Fruit fly (Drosophila melanogaster) whole organism, embryonic: ENCODE data around the gene CG1983.

Source experiments
- Bgb ChIP-seq: fragments of 200-800 bp; sonication (Bioruptor generic); IDR thresholded peaks from 2 replicates; pipeline ENCODE4 v1.3.6; 2022; ENCODE audit warnings: missing biosample characterization, missing genetic modification characterization; ENCODE audit not compliant: partially characterized antibody
- CG10147 ChIP-seq: fragments of 200-800 bp; sonication (Bioruptor generic); optimal IDR thresholded peaks from 2 replicates; lab custom pipeline; 2019; ENCODE audit warnings: missing biosample characterization, mild to moderate bottlenecking, missing genetic modification characterization, moderate library complexity
- CG10959 ChIP-seq: fragments of 200-800 bp; sonication (Bioruptor generic); IDR thresholded peaks from 2 replicates; pipeline ENCODE4 v1.3.6; 2022; ENCODE audit warnings: missing biosample characterization, missing genetic modification characterization
- CG10979 ChIP-seq: fragments of 200-800 bp; sonication (Bioruptor generic); optimal IDR thresholded peaks from 2 replicates; lab custom pipeline; 2018; ENCODE audit warnings: missing biosample characterization, mild to moderate bottlenecking, missing genetic modification characterization, moderate library complexity
- CG11456 ChIP-seq: fragments of 200-800 bp; sonication (Bioruptor generic); IDR thresholded peaks from 3 replicates; pipeline ENCODE4 v1.3.6; 2022; ENCODE audit warnings: missing biosample characterization, missing genetic modification characterization
- CG11560 ChIP-seq: fragments of 200-800 bp; sonication (Bioruptor generic); IDR thresholded peaks from 3 replicates; pipeline ENCODE4 v1.3.6; 2022; ENCODE audit warnings: missing biosample characterization, missing genetic modification characterization
- CG12391 ChIP-seq: fragments of 200-800 bp; sonication (Bioruptor generic); optimal IDR thresholded peaks from 3 replicates; lab custom pipeline; 2018; ENCODE audit warnings: missing biosample characterization, mild to moderate bottlenecking, missing genetic modification characterization, moderate library complexity
- CG13424 ChIP-seq: fragments of 200-800 bp; sonication (Bioruptor generic); optimal IDR thresholded peaks from 2 replicates; lab custom pipeline; 2019; ENCODE audit warnings: missing biosample characterization, mild to moderate bottlenecking, missing genetic modification characterization, moderate library complexity
- CG14050 ChIP-seq: fragments of 200-800 bp; sonication (Bioruptor generic); IDR thresholded peaks from 3 replicates; pipeline ENCODE4 v1.3.6; 2022; ENCODE audit warnings: missing biosample characterization, missing genetic modification characterization
- CG15011 ChIP-seq: fragments of 200-800 bp; sonication (Bioruptor generic); optimal IDR thresholded peaks from 3 replicates; lab custom pipeline; 2018; ENCODE audit warnings: missing biosample characterization, mild to moderate bottlenecking, missing genetic modification characterization
- CG15696 ChIP-seq: fragments of 200-800 bp; sonication (Bioruptor generic); optimal IDR thresholded peaks from 2 replicates; lab custom pipeline; 2019; ENCODE audit warnings: missing biosample characterization, mild to moderate bottlenecking, missing genetic modification characterization, moderate library complexity
- CG1602 ChIP-seq: fragments of 200-800 bp; sonication (Bioruptor generic); optimal IDR thresholded peaks from 3 replicates; lab custom pipeline; 2016; ENCODE audit warnings: missing biosample characterization, missing genetic modification characterization
- CG16815 ChIP-seq: fragments of 200-800 bp; sonication (Bioruptor generic); optimal IDR thresholded peaks from 3 replicates; lab custom pipeline; 2017; ENCODE audit warnings: missing biosample characterization, mild to moderate bottlenecking, missing genetic modification characterization
- CG4328 ChIP-seq: fragments of 200-800 bp; sonication (Bioruptor generic); optimal IDR thresholded peaks from 3 replicates; lab custom pipeline; 2017; ENCODE audit warnings: missing biosample characterization, missing genetic modification reagents, missing genetic modification characterization
- CG5180 ChIP-seq: fragments of 200-800 bp; sonication (Bioruptor generic); optimal IDR thresholded peaks from 3 replicates; lab custom pipeline; 2017; ENCODE audit warnings: missing biosample characterization, missing genetic modification characterization, mild to moderate bottlenecking, moderate library complexity, missing genetic modification reagents
- CG6654 ChIP-seq: fragments of 200-800 bp; sonication (Bioruptor generic); optimal IDR thresholded peaks from 2 replicates; lab custom pipeline; 2017; ENCODE audit warnings: missing biosample characterization, mild to moderate bottlenecking, missing genetic modification characterization
- CG6813 ChIP-seq: fragments of 200-800 bp; sonication (Bioruptor generic); optimal IDR thresholded peaks from 2 replicates; lab custom pipeline; 2017; ENCODE audit warnings: missing biosample characterization, missing genetic modification characterization, mild to moderate bottlenecking, moderate library complexity, missing genetic modification reagents
- CG7745 ChIP-seq: fragments of 200-800 bp; sonication (Bioruptor generic); optimal IDR thresholded peaks from 2 replicates; lab custom pipeline; 2018; ENCODE audit warnings: missing biosample characterization, mild to moderate bottlenecking, missing genetic modification characterization, moderate library complexity
- CG8924 ChIP-seq: fragments of 200-800 bp; optimal IDR thresholded peaks from 3 replicates; lab custom pipeline; 2019; ENCODE audit warnings: missing biosample characterization, mild to moderate bottlenecking, missing genetic modification characterization, moderate library complexity
- CG9727 ChIP-seq: fragments of 200-800 bp; sonication (Bioruptor generic); optimal IDR thresholded peaks from 3 replicates; lab custom pipeline; 2017; ENCODE audit warnings: missing biosample characterization, mild to moderate bottlenecking, missing genetic modification characterization
- CHES-1-like ChIP-seq: fragments of 200-800 bp; sonication (Bioruptor generic); optimal IDR thresholded peaks from 2 replicates; lab custom pipeline; 2016; ENCODE audit warnings: missing biosample characterization, missing genetic modification characterization
- Camta ChIP-seq: fragments of 200-800 bp; sonication (Bioruptor generic); optimal IDR thresholded peaks from 2 replicates; lab custom pipeline; 2016; ENCODE audit warnings: missing biosample characterization, missing genetic modification characterization
- Deaf1 ChIP-seq: fragments of 200-800 bp; optimal IDR thresholded peaks from 3 replicates; lab custom pipeline; 2019; ENCODE audit warnings: missing biosample characterization, mild to moderate bottlenecking, missing genetic modification characterization, moderate library complexity
- Doc3 ChIP-seq: fragments of 200-800 bp; sonication (Bioruptor generic); IDR thresholded peaks from 3 replicates; pipeline ENCODE4 v1.3.6; 2022; ENCODE audit warnings: missing biosample characterization, missing genetic modification characterization; ENCODE audit not compliant: partially characterized antibody
- Dp ChIP-seq: fragments of 200-800 bp; sonication (Bioruptor generic); optimal IDR thresholded peaks from 2 replicates; lab custom pipeline; 2018; ENCODE audit warnings: missing biosample characterization, mild to moderate bottlenecking, missing genetic modification characterization, moderate library complexity
- Eip74EF ChIP-seq, 2 experiments: fragments of 200-800 bp in 1 of 2; fragments of >200 bp in 1 of 2; sonication (Bioruptor generic) in 1 of 2; optimal IDR thresholded peaks; 2 replicates each; lab custom pipeline; 2017 to 2019; ENCODE audit warnings: missing biosample characterization in 2 of 2, missing genetic modification characterization in 2 of 2, mild to moderate bottlenecking in 1 of 2, moderate library complexity in 1 of 2
- HLH4C ChIP-seq: fragments of 200-800 bp; sonication (Bioruptor generic); IDR thresholded peaks from 3 replicates; pipeline ENCODE4 v1.3.6; 2022; ENCODE audit warnings: missing biosample characterization, missing genetic modification characterization; ENCODE audit not compliant: partially characterized antibody
- MESR4 ChIP-seq: fragments of 200-800 bp; sonication (Bioruptor generic); optimal IDR thresholded peaks from 2 replicates; lab custom pipeline; 2018; ENCODE audit warnings: missing biosample characterization, mild to moderate bottlenecking, missing genetic modification characterization, moderate library complexity
- Meics ChIP-seq: fragments of 200-800 bp; sonication (Bioruptor generic); optimal IDR thresholded peaks from 2 replicates; lab custom pipeline; 2017; ENCODE audit warnings: missing biosample characterization, mild to moderate bottlenecking, missing genetic modification characterization
- Nf-YA ChIP-seq: fragments of 200-800 bp; sonication (Bioruptor generic); IDR thresholded peaks from 2 replicates; pipeline ENCODE4 v1.3.6; 2022; ENCODE audit warnings: missing biosample characterization, missing genetic modification characterization
- Trl ChIP-seq, 3 experiments: fragments of >200 bp in 2 of 3; fragments of 200-800 bp in 1 of 3; sonication (Bioruptor generic) in 1 of 3; optimal IDR thresholded peaks; 2 replicates in 1 of 3; 3 replicates in 2 of 3; lab custom pipeline; 2016 to 2017; ENCODE audit warnings: missing biosample characterization in 1 of 3, missing genetic modification characterization in 1 of 3
- ash1 ChIP-seq: fragments of 200-800 bp; sonication (Bioruptor generic); optimal IDR thresholded peaks from 2 replicates; lab custom pipeline; 2018; ENCODE audit warnings: missing biosample characterization, mild to moderate bottlenecking, missing genetic modification characterization
- chm ChIP-seq: fragments of 200-800 bp; sonication (Bioruptor generic); IDR thresholded peaks from 2 replicates; pipeline ENCODE4 v1.3.6; 2022; ENCODE audit warnings: missing biosample characterization, missing genetic modification characterization
- chn ChIP-seq: fragments of 200-800 bp; sonication (Bioruptor generic); optimal IDR thresholded peaks from 2 replicates; lab custom pipeline; 2016; ENCODE audit warnings: missing biosample characterization, missing genetic modification characterization
- da ChIP-seq: fragments of 200-800 bp; sonication (Bioruptor generic); optimal IDR thresholded peaks from 2 replicates; lab custom pipeline; 2016; ENCODE audit warnings: missing biosample characterization, missing genetic modification characterization
- dpn ChIP-seq, 2 experiments: fragments of 200-800 bp; sonication (Bioruptor generic); optimal IDR thresholded peaks; 3 replicates each; lab custom pipeline; 2016; ENCODE audit warnings: missing biosample characterization in 2 of 2, missing genetic modification characterization in 2 of 2
- exex ChIP-seq: fragments of 200-800 bp; sonication (Bioruptor generic); optimal IDR thresholded peaks from 4 replicates; lab custom pipeline; 2018; ENCODE audit warnings: missing biosample characterization, mild to moderate bottlenecking, missing genetic modification characterization, moderate library complexity
- fd3F ChIP-seq: fragments of 200-800 bp; sonication (Bioruptor generic); optimal IDR thresholded peaks from 2 replicates; lab custom pipeline; 2018; ENCODE audit warnings: missing biosample characterization, mild to moderate bottlenecking, missing genetic modification characterization, moderate library complexity
- gce ChIP-seq: fragments of 200-800 bp; sonication (Bioruptor generic); IDR thresholded peaks from 3 replicates; pipeline ENCODE4 v1.3.6; 2022; ENCODE audit warnings: missing biosample characterization, missing genetic modification characterization
- lab ChIP-seq: fragments of 200-800 bp; sonication (Bioruptor generic); optimal IDR thresholded peaks from 3 replicates; lab custom pipeline; 2017; ENCODE audit warnings: missing biosample characterization, missing genetic modification characterization, mild to moderate bottlenecking, moderate library complexity, missing genetic modification reagents
- luna ChIP-seq: fragments of 200-800 bp; sonication (Bioruptor generic); optimal IDR thresholded peaks from 2 replicates; lab custom pipeline; 2016; ENCODE audit warnings: missing biosample characterization, missing genetic modification characterization
- maf-S ChIP-seq: fragments of 200-800 bp; sonication (Bioruptor generic); optimal IDR thresholded peaks from 2 replicates; lab custom pipeline; 2016; ENCODE audit warnings: missing biosample characterization, missing genetic modification characterization
- onecut ChIP-seq: fragments of 200-800 bp; sonication (Bioruptor generic); IDR thresholded peaks from 2 replicates; pipeline ENCODE4 v1.3.6; 2022; ENCODE audit warnings: missing biosample characterization, missing genetic modification characterization
- sug ChIP-seq: fragments of 200-800 bp; optimal IDR thresholded peaks from 2 replicates; lab custom pipeline; 2019; ENCODE audit warnings: missing biosample characterization, mild to moderate bottlenecking, missing genetic modification characterization, moderate library complexity
- tx ChIP-seq: fragments of 200-800 bp; sonication (Bioruptor generic); optimal IDR thresholded peaks from 2 replicates; lab custom pipeline; 2016; ENCODE audit warnings: missing biosample characterization, missing genetic modification characterization
- zen2 ChIP-seq: fragments of 200-800 bp; sonication (Bioruptor generic); IDR thresholded peaks from 3 replicates; pipeline ENCODE4 v1.3.6; 2022; ENCODE audit warnings: missing biosample characterization, missing genetic modification characterization; ENCODE audit not compliant: partially characterized antibody

CG1983 gene

dm6 chr3R:30170671-30171667 is 6.5 kb downstream of the CG1983 start, which contains the start of gene Rsod (continued):
- TF ChIP-seq CG11456 (peak; percentile 63; the same call in 2 of the 3 replicates), ash1 (GFP tag; lab: Kevin White, UChicago) (no peak), Trl (optimal IDR thresholded peaks at IDR 0.05; lab: Kevin White, UChicago) (peak in 1 of 2 experiments; percentile 8), Trl (GFP tag; optimal IDR thresholded peaks at IDR 0.05; lab: Kevin White, UChicago) (no peak), gce (GFP tag; lab: Robert Waterston, UW) (peak; percentile 82), CG5180 (GFP tag; lab: Kevin White, UChicago) (no peak), CG6654 (GFP tag; lab: Kevin White, UChicago) (no peak), dpn (GFP tag; optimal IDR thresholded peaks at IDR 0.05; lab: Kevin White, UChicago) (peak in 1 of 2 experiments; percentile 61), CG11560 (tag; lab: Robert Waterston, UW) (no peak; the same call in 2 of the 3 replicates), Doc3 (no peak), Bgb (GFP tag; lab: Robert Waterston, UW) (no peak), CG6813 (GFP tag; lab: Kevin White, UChicago) (no peak), luna (GFP tag; lab: Kevin White, UChicago) (no peak), CG10959 (GFP tag; lab: Robert Waterston, UW) (peak; percentile 50; the same call in 1 of the 2 replicates), fd3F (no peak), CG14050 (GFP tag; lab: Robert Waterston, UW) (peak; percentile 52), CG13424 (peak; percentile 56), CG10979 (tag; lab: Kevin White, UChicago) (peak; percentile 68), chm (GFP tag; lab: Robert Waterston, UW) (peak; percentile 42; the same call in 1 of the 2 replicates), CG7745 (tag; lab: Kevin White, UChicago) (no peak), exex (no peak), maf-S (no peak), Camta (no peak), Dp (GFP tag; lab: Kevin White, UChicago) (no peak), CG16815 (peak; percentile 9), MESR4 (no peak), tx (no peak), sug (tag; lab: Kevin White, UChicago) (no peak), Nf-YA (GFP tag; lab: Robert Waterston, UW) (peak; percentile 27; the same call in 1 of the 2 replicates), CG10147 (no peak), onecut (GFP tag; lab: Robert Waterston, UW) (peak; percentile 66), CG8924 (tag; lab: Kevin White, UChicago) (peak; percentile 33), CG4328 (GFP tag; lab: Kevin White, UChicago) (no peak), CG12391 (tag; lab: Kevin White, UChicago) (peak; percentile 54), CG15011 (GFP tag; lab: Kevin White, UChicago) (no peak), CG9727 (peak; percentile 37), zen2 (GFP tag; lab: Robert Waterston, UW) (no peak), Meics (peak; percentile 30), CHES-1-like (GFP tag; lab: Kevin White, UChicago) (no peak), lab (peak; percentile 54), HLH4C (GFP tag; lab: Robert Waterston, UW) (0 out of 3 replicates have a peak, but pooled peaks have one; percentile 14), CG15696 (no peak), CG1602 (GFP tag; lab: Kevin White, UChicago) (peak; percentile 46), Deaf1 (tag; lab: Kevin White, UChicago) (peak; percentile 83), Eip74EF (GFP tag; optimal IDR thresholded peaks at IDR 0.05; lab: Kevin White, UChicago) (peak in 1 of 2 experiments; percentile 11), da (no peak), chn (GFP tag; lab: Kevin White, UChicago) (no peak)
